Fruit fly (Drosophila melanogaster): ENCODE results near the gene Cpr62Bb.

Cpr62Bb gene

dm6 chr3L:1808631-1809030 is 26.3 kb downstream of the Cpr62Bb start (continued):
- TF ChIP-seq en (GFP tag; optimal IDR thresholded peaks at IDR 0.05) (peak; percentile 89), kni (GFP tag; optimal IDR thresholded peaks at IDR 0.05) (no peak), wor (GFP tag; IDR thresholded peaks at IDR 0.05) (peak; percentile 70; the same call in 1 of the 2 replicates), CG4282 (GFP tag; optimal IDR thresholded peaks at IDR 0.05) (peak; percentile 81), amos (GFP tag; IDR thresholded peaks at IDR 0.05; ENCODE audit: partially characterized antibody) (no peak), chif (GFP tag; optimal IDR thresholded peaks at IDR 0.05) (peak; percentile 84 to 91), CG8281 (tag; optimal IDR thresholded peaks at IDR 0.05) (peak; percentile 64), CG8765 (GFP tag; IDR thresholded peaks at IDR 0.05) (peak; percentile 30; the same call in 1 of the 2 replicates), Usf (GFP tag; optimal IDR thresholded peaks at IDR 0.05) (peak; percentile 29), Hr3 (GFP tag; optimal IDR thresholded peaks at IDR 0.05) (peak; percentile 81), dmrt99B (tag; optimal IDR thresholded peaks at IDR 0.05) (peak; percentile 92), CG31388 (GFP tag; optimal IDR thresholded peaks at IDR 0.05) (peak; percentile 67), pros (GFP tag; optimal IDR thresholded peaks at IDR 0.05) (no peak), Camta (GFP tag; optimal IDR thresholded peaks at IDR 0.05) (peak; percentile 86), gcm2 (GFP tag; optimal IDR thresholded peaks at IDR 0.05) (peak; percentile 84), CG8089 (GFP tag; optimal IDR thresholded peaks at IDR 0.05) (peak; percentile 84), CG7839 (tag; optimal IDR thresholded peaks at IDR 0.05) (peak; percentile 93), abd-A (tag; optimal IDR thresholded peaks at IDR 0.05) (peak; percentile 89), Ptx1 (GFP tag; IDR thresholded peaks at IDR 0.05) (peak; percentile 94), CG15696 (tag; optimal IDR thresholded peaks at IDR 0.05) (peak; percentile 45), HLHmδ (GFP tag; optimal IDR thresholded peaks at IDR 0.05) (no peak), CG10366 (GFP tag; IDR thresholded peaks at IDR 0.05) (peak; percentile 91), CHES-1-like (GFP tag; optimal IDR thresholded peaks at IDR 0.05) (peak; percentile 80), H15 (GFP tag; IDR thresholded peaks at IDR 0.05) (peak; percentile 85), Scr (GFP tag; IDR thresholded peaks at IDR 0.05; ENCODE audit: partially characterized antibody) (no peak), CG11695 (GFP tag; IDR thresholded peaks at IDR 0.05) (peak; percentile 92), NC2α (GFP tag; optimal IDR thresholded peaks at IDR 0.05) (peak; percentile 64), CG7271 (tag; optimal IDR thresholded peaks at IDR 0.05) (no peak), sob (GFP tag; IDR thresholded peaks at IDR 0.05) (peak; percentile 94), p53 (GFP tag; optimal IDR thresholded peaks at IDR 0.05) (peak; percentile 59), Myb (GFP tag; optimal IDR thresholded peaks at IDR 0.05) (peak; percentile 70), CG8924 (tag; optimal IDR thresholded peaks at IDR 0.05) (peak; percentile 90), Dref (GFP tag; IDR thresholded peaks at IDR 0.05) (no peak), CrebB (tag; optimal IDR thresholded peaks at IDR 0.05) (peak; percentile 88), CG11085 (GFP tag; IDR thresholded peaks at IDR 0.05) (peak; percentile 86), Fer2 (tag; optimal IDR thresholded peaks at IDR 0.05) (peak; percentile 63), CG3281 (GFP tag; optimal IDR thresholded peaks at IDR 0.05) (peak; percentile 84), Fer3 (tag; optimal IDR thresholded peaks at IDR 0.05) (peak; percentile 92), CG16813 (GFP tag; IDR thresholded peaks at IDR 0.05; ENCODE audit: partially characterized antibody) (no peak), Vsx1 (GFP tag; optimal IDR thresholded peaks at IDR 0.05) (no peak), sima (GFP tag; optimal IDR thresholded peaks at IDR 0.05) (peak; percentile 68), CTCF (GFP tag; optimal IDR thresholded peaks at IDR 0.05) (peak; percentile 46), CG13424 (tag; optimal IDR thresholded peaks at IDR 0.05) (peak; percentile 88), Xbp1 (GFP tag; optimal IDR thresholded peaks at IDR 0.05) (peak; percentile 91), CG4820 (GFP tag; optimal IDR thresholded peaks at IDR 0.05) (peak; percentile 85), lov (optimal IDR thresholded peaks at IDR 0.05) (no peak), lov (GFP tag; IDR thresholded peaks at IDR 0.05) (peak; percentile 91), CG9727 (GFP tag; optimal IDR thresholded peaks at IDR 0.05) (peak; percentile 82), run (tag; optimal IDR thresholded peaks at IDR 0.05) (peak; percentile 74), Antp (GFP tag; optimal IDR thresholded peaks at IDR 0.05) (peak; percentile 93), odd (GFP tag; optimal IDR thresholded peaks at IDR 0.05) (no peak), insv (GFP tag; optimal IDR thresholded peaks at IDR 0.05) (no peak)
